Fruit fly (Drosophila melanogaster): ENCODE data around the gene CG3345.

CG3345 gene

DNA sequence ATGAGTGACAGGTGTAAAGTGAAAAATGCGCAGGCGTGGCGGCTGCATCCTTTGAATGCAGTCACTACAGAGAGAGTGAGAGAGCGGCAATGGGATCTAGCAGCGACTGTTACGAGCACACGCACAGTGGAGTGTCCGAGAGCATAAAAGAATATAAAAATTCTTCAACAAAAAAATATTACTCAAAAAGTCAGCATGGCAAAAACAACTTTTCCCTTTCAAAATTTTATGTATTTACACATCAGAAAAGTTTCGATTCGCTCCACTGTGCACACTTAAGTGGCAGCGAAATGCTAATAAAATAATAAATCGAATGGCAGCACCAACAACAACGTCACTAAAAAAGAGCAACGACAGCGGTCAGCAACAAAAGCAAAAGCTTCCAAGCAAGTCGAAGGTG lies 45.5 kb upstream of the CG3345 start:
- TF ChIP-seq Usf (GFP tag; optimal IDR thresholded peaks at IDR 0.05): peak; percentile 26
- peak; percentile 88 for TF ChIP-seq nmo (GFP tag; optimal IDR thresholded peaks at IDR 0.05)
- peak; percentile 93 for TF ChIP-seq CG6689 (GFP tag; IDR thresholded peaks at IDR 0.05)
- peak in 1 of 2 experiments; percentile 27 for TF ChIP-seq crp (GFP tag; optimal IDR thresholded peaks at IDR 0.05)
- TF ChIP-seq CG6854 (GFP tag; optimal IDR thresholded peaks at IDR 0.05): no peak
- peak; percentile 74 for TF ChIP-seq HHEX (GFP tag; optimal IDR thresholded peaks at IDR 0.05)
- peak; percentile 76 for TF ChIP-seq CG3065 (GFP tag; optimal IDR thresholded peaks at IDR 0.05)
- peak; percentile 92 for TF ChIP-seq CG5953 (GFP tag; IDR thresholded peaks at IDR 0.05)
- peak; percentile 71 for TF ChIP-seq CG15696 (tag; optimal IDR thresholded peaks at IDR 0.05)
- peak; percentile 91 for TF ChIP-seq CG3726 (GFP tag; IDR thresholded peaks at IDR 0.05)
- peak; percentile 89 for TF ChIP-seq Ptx1 (GFP tag; IDR thresholded peaks at IDR 0.05)
- peak; percentile 67 for TF ChIP-seq Atf6 (GFP tag; IDR thresholded peaks at IDR 0.05)
- TF ChIP-seq B-H2 (GFP tag; optimal IDR thresholded peaks at IDR 0.05): no peak
- peak; percentile 15 for TF ChIP-seq CG5180 (GFP tag; optimal IDR thresholded peaks at IDR 0.05)
- peak; percentile 76 for TF ChIP-seq CG18764 (GFP tag; optimal IDR thresholded peaks at IDR 0.05)
- TF ChIP-seq CG9817 (tag; optimal IDR thresholded peaks at IDR 0.05): peak; percentile 28
- TF ChIP-seq stwl (tag; optimal IDR thresholded peaks at IDR 0.05): peak; percentile 21
- peak; percentile 61 for TF ChIP-seq fd102C (GFP tag; optimal IDR thresholded peaks at IDR 0.05)
- TF ChIP-seq ro (GFP tag; IDR thresholded peaks at IDR 0.05): peak; percentile 61; the same call in 1 of the 2 replicates
- TF ChIP-seq CG34422 (GFP tag; IDR thresholded peaks at IDR 0.05): peak; percentile 90
- TF ChIP-seq eyg (GFP tag; optimal IDR thresholded peaks at IDR 0.05): peak; percentile 80
- TF ChIP-seq sqz (GFP tag; optimal IDR thresholded peaks at IDR 0.05): peak; percentile 51
- TF ChIP-seq odd (GFP tag; optimal IDR thresholded peaks at IDR 0.05): peak; percentile 74
- peak; percentile 76 for TF ChIP-seq NfI (GFP tag; optimal IDR thresholded peaks at IDR 0.05)
- TF ChIP-seq NC2β (GFP tag; optimal IDR thresholded peaks at IDR 0.05): peak; percentile 88
- peak; percentile 77 for TF ChIP-seq corto (GFP tag; optimal IDR thresholded peaks at IDR 0.05)
- TF ChIP-seq CG1024 (GFP tag; IDR thresholded peaks at IDR 0.05): peak; percentile 88
- TF ChIP-seq ato (GFP tag; IDR thresholded peaks at IDR 0.05; ENCODE audit: partially characterized antibody): no peak
- peak; percentile 86 for TF ChIP-seq CG11093 (GFP tag; IDR thresholded peaks at IDR 0.05)
- peak; percentile 81 for TF ChIP-seq salm (tag; optimal IDR thresholded peaks at IDR 0.05)
- peak; percentile 25; the same call in 1 of the 2 replicates for TF ChIP-seq rib (GFP tag; IDR thresholded peaks at IDR 0.05)
- no peak for TF ChIP-seq CG34376 (GFP tag; optimal IDR thresholded peaks at IDR 0.05)
- TF ChIP-seq CG14050 (GFP tag; IDR thresholded peaks at IDR 0.05): peak; percentile 87
- no peak for TF ChIP-seq CG16813 (GFP tag; IDR thresholded peaks at IDR 0.05; ENCODE audit: partially characterized antibody)
- peak; percentile 48 for TF ChIP-seq CG8281 (tag; optimal IDR thresholded peaks at IDR 0.05)
- peak; percentile 80 for TF ChIP-seq E2f1 (GFP tag; IDR thresholded peaks at IDR 0.05)
- TF ChIP-seq Med (GFP tag): peak; percentile 97
- peak; percentile 77 for TF ChIP-seq CG15269 (tag; optimal IDR thresholded peaks at IDR 0.05)
- TF ChIP-seq ATbp (GFP tag; optimal IDR thresholded peaks at IDR 0.05): peak; percentile 91
- peak; percentile 61 for TF ChIP-seq Nf-YB (GFP tag; optimal IDR thresholded peaks at IDR 0.05)
- TF ChIP-seq pum (GFP tag; optimal IDR thresholded peaks at IDR 0.05): peak; percentile 84
- peak; percentile 93 for TF ChIP-seq CG9727 (GFP tag; optimal IDR thresholded peaks at IDR 0.05)
- TF ChIP-seq CG17361 (GFP tag; IDR thresholded peaks at IDR 0.05): peak; percentile 90
- TF ChIP-seq CG16815 (GFP tag; optimal IDR thresholded peaks at IDR 0.05): peak; percentile 80
- peak; percentile 90 for TF ChIP-seq btn (GFP tag; optimal IDR thresholded peaks at IDR 0.05)
- peak; percentile 69 for TF ChIP-seq dm (GFP tag; optimal IDR thresholded peaks at IDR 0.05)
- peak; percentile 87 for TF ChIP-seq B-H1 (GFP tag; IDR thresholded peaks at IDR 0.05)
- TF ChIP-seq Hr78 (GFP tag; optimal IDR thresholded peaks at IDR 0.05): peak in 1 of 2 experiments; percentile 8
- peak; percentile 90 for TF ChIP-seq Atf-2 (GFP tag; optimal IDR thresholded peaks at IDR 0.05)
- peak; percentile 79 for TF ChIP-seq Rfx (GFP tag; IDR thresholded peaks at IDR 0.05)
